Fruit fly (Drosophila melanogaster) whole organism, prepupa: Measurements from ENCODE around the gene ddbt.

Experiments
- Blimp-1 ChIP-seq: fragments of 200-800 bp; sonication (Bioruptor generic); optimal IDR thresholded peaks from 3 replicates; lab custom pipeline; 2017; ENCODE audit warnings: missing biosample characterization, missing genetic modification characterization, mild to moderate bottlenecking, moderate library complexity, missing genetic modification reagents
- CG10631 ChIP-seq: fragments of 200-800 bp; sonication (Bioruptor generic); optimal IDR thresholded peaks from 2 replicates; lab custom pipeline; 2016; ENCODE audit warnings: missing biosample characterization, missing genetic modification characterization
- CG11294 ChIP-seq: fragments of 200-800 bp; sonication (Bioruptor generic); IDR thresholded peaks from 2 replicates; pipeline ENCODE4 v1.3.6; 2022; ENCODE audit warnings: missing biosample characterization, missing genetic modification characterization
- CG15336 ChIP-seq: fragments of 200-800 bp; sonication (Bioruptor generic); IDR thresholded peaks from 2 replicates; pipeline ENCODE4 v1.3.6; 2022; ENCODE audit warnings: missing biosample characterization, missing genetic modification characterization
- CG1621 ChIP-seq: fragments of 200-800 bp; sonication (Bioruptor generic); optimal IDR thresholded peaks from 3 replicates; lab custom pipeline; 2018; ENCODE audit warnings: missing biosample characterization, mild to moderate bottlenecking, missing genetic modification characterization
- CG16779 ChIP-seq: fragments of 200-800 bp; sonication (Bioruptor generic); optimal IDR thresholded peaks from 3 replicates; lab custom pipeline; 2017; ENCODE audit warnings: missing biosample characterization, mild to moderate bottlenecking, missing genetic modification characterization
- CG31627 ChIP-seq: fragments of 200-800 bp; sonication (Bioruptor generic); optimal IDR thresholded peaks from 3 replicates; lab custom pipeline; 2016; ENCODE audit warnings: missing biosample characterization, missing genetic modification characterization
- CG3919 ChIP-seq: fragments of 200-800 bp; sonication (Bioruptor generic); optimal IDR thresholded peaks from 3 replicates; lab custom pipeline; 2016; ENCODE audit warnings: missing biosample characterization, missing genetic modification characterization
- CG6276 ChIP-seq: fragments of 200-800 bp; sonication (Bioruptor generic); optimal IDR thresholded peaks from 2 replicates; lab custom pipeline; 2017; ENCODE audit warnings: missing biosample characterization, mild to moderate bottlenecking, missing genetic modification characterization
- CG7368 ChIP-seq: fragments of 200-800 bp; sonication (Bioruptor generic); optimal IDR thresholded peaks from 3 replicates; lab custom pipeline; 2016; ENCODE audit warnings: missing biosample characterization, missing genetic modification characterization
- CG8119 ChIP-seq: fragments of 200-800 bp; sonication (Bioruptor generic); IDR thresholded peaks from 3 replicates; pipeline ENCODE4 v1.3.6; 2022; ENCODE audit warnings: missing biosample characterization, missing genetic modification characterization
- Ets21C ChIP-seq: fragments of 200-800 bp; sonication (Bioruptor generic); optimal IDR thresholded peaks from 3 replicates; lab custom pipeline; 2016; ENCODE audit warnings: missing biosample characterization, missing genetic modification characterization
- Gug ChIP-seq: fragments of 200-800 bp; sonication (Bioruptor generic); IDR thresholded peaks from 2 replicates; pipeline ENCODE4 v1.3.6; 2022; ENCODE audit warnings: missing biosample characterization, missing genetic modification characterization
- Hr38 ChIP-seq: sonication (Bioruptor generic); optimal IDR thresholded peaks from 2 replicates; lab custom pipeline; 2016; ENCODE audit warnings: missing biosample characterization, missing genetic modification characterization
- Lpt ChIP-seq: fragments of 200-800 bp; sonication (Bioruptor generic); optimal IDR thresholded peaks from 3 replicates; lab custom pipeline; 2016; ENCODE audit warnings: missing biosample characterization, missing genetic modification characterization
- Sox102F ChIP-seq: fragments of 200-800 bp; sonication (Bioruptor generic); optimal IDR thresholded peaks from 2 replicates; lab custom pipeline; 2016; ENCODE audit warnings: missing biosample characterization, mild to moderate bottlenecking, missing genetic modification characterization
- achi ChIP-seq: fragments of 200-800 bp; sonication (Bioruptor generic); optimal IDR thresholded peaks from 3 replicates; lab custom pipeline; 2016; ENCODE audit warnings: missing biosample characterization, missing genetic modification characterization
- dac ChIP-seq: fragments of 200-800 bp; sonication (Bioruptor generic); optimal IDR thresholded peaks from 2 replicates; lab custom pipeline; 2017; ENCODE audit warnings: missing biosample characterization, mild to moderate bottlenecking, missing genetic modification characterization
- dsx ChIP-seq: fragments of 200-800 bp; optimal IDR thresholded peaks from 3 replicates; lab custom pipeline; 2019; ENCODE audit warnings: missing biosample characterization, mild to moderate bottlenecking, missing genetic modification characterization, moderate library complexity; ENCODE audit not compliant: poor library complexity, severe bottlenecking
- esn ChIP-seq: fragments of 200-800 bp; sonication (Bioruptor generic); optimal IDR thresholded peaks from 2 replicates; lab custom pipeline; 2016; ENCODE audit warnings: missing biosample characterization, mild to moderate bottlenecking, missing genetic modification characterization, moderate library complexity
- fd59A ChIP-seq: fragments of 200-800 bp; sonication (Bioruptor generic); optimal IDR thresholded peaks from 2 replicates; lab custom pipeline; 2017; ENCODE audit warnings: missing biosample characterization, mild to moderate bottlenecking, missing genetic modification characterization, missing genetic modification reagents
- lz ChIP-seq: fragments of 200-800 bp; sonication (Bioruptor generic); optimal IDR thresholded peaks from 3 replicates; lab custom pipeline; 2016; ENCODE audit warnings: missing biosample characterization, missing genetic modification characterization
- net ChIP-seq: fragments of 200-800 bp; sonication (Bioruptor generic); optimal IDR thresholded peaks from 3 replicates; lab custom pipeline; 2016; ENCODE audit warnings: missing biosample characterization, missing genetic modification characterization
- salr ChIP-seq, 2 experiments: fragments of 200-800 bp; sonication (Bioruptor generic); optimal IDR thresholded peaks; 3 replicates each; lab custom pipeline; 2016 to 2018; ENCODE audit warnings: missing biosample characterization in 2 of 2, missing genetic modification characterization in 2 of 2, mild to moderate bottlenecking in 1 of 2
- vri ChIP-seq: fragments of 200-800 bp; sonication (Bioruptor generic); optimal IDR thresholded peaks from 3 replicates; lab custom pipeline; 2016; ENCODE audit warnings: missing biosample characterization, mild to moderate bottlenecking, missing genetic modification characterization

Gene ddbt

dm6 chr3L:356016-356472, 39.2 kb downstream of the ddbt start, which contains the start of gene CG1231:
Gene CG1231, plus strand, starts transcription at chr3L:356422.
- TF ChIP-seq CG11294 (GFP tag; lab: Robert Waterston, UW), result no peak
- no peak for TF ChIP-seq dac (GFP tag; lab: Kevin White, UChicago)
- no peak for TF ChIP-seq Hr38 (GFP tag; lab: Kevin White, UChicago)
- TF ChIP-seq CG6276, result no peak
- no peak for TF ChIP-seq net (GFP tag; lab: Kevin White, UChicago)
- TF ChIP-seq CG7368, result no peak
- TF ChIP-seq Ets21C (GFP tag; lab: Kevin White, UChicago), result no peak
- TF ChIP-seq dsx (GFP tag; lab: Kevin White, UChicago), result no peak
- no peak for TF ChIP-seq CG16779
- TF ChIP-seq vri (GFP tag; lab: Kevin White, UChicago), result no peak
- no peak for TF ChIP-seq Sox102F
- no peak for TF ChIP-seq CG10631
- no peak for TF ChIP-seq achi (GFP tag; lab: Kevin White, UChicago)
- no peak for TF ChIP-seq CG15336 (GFP tag; lab: Robert Waterston, UW)

dm6 chr3L:357681-358080, 40.8 kb downstream of the ddbt start, which contains the start of gene Roc1b:
Gene Roc1b, plus strand, starts transcription at chr3L:357981.
- TF ChIP-seq Lpt (GFP tag; lab: Kevin White, UChicago) (no peak), CG1621 (tag; lab: Kevin White, UChicago) (no peak), Sox102F (no peak), esn (GFP tag; lab: Kevin White, UChicago) (no peak), dsx (GFP tag; lab: Kevin White, UChicago) (no peak), fd59A (GFP tag; lab: Kevin White, UChicago) (no peak), salr (GFP tag; optimal IDR thresholded peaks at IDR 0.05; lab: Kevin White, UChicago) (no peak), vri (GFP tag; lab: Kevin White, UChicago) (no peak), CG8119 (GFP tag; lab: Robert Waterston, UW) (no peak), CG31627 (GFP tag; lab: Kevin White, UChicago) (no peak), CG11294 (GFP tag; lab: Robert Waterston, UW) (no peak)
- TF ChIP-seq, all 60 proteins: peak for 0

dm6 chr3L:361201-361600, 44.3 kb downstream of the ddbt start, which contains the start of the genes Cdc5 and CG1233:
Gene Cdc5, minus strand, starts transcription at chr3L:361383.
Gene CG1233, plus strand, starts transcription at chr3L:361472.
- TF ChIP-seq CG15336 (GFP tag; lab: Robert Waterston, UW), result peak; percentile 33; the same call in 1 of the 2 replicates
- peak; percentile 41 for TF ChIP-seq lz
- no peak for TF ChIP-seq Blimp-1 (GFP tag; lab: Kevin White, UChicago)
- TF ChIP-seq CG31627 (GFP tag; lab: Kevin White, UChicago), result peak; percentile 26

- TF ChIP-seq Gug (no peak), CG3919 (GFP tag; lab: Kevin White, UChicago) (no peak), net (GFP tag; lab: Kevin White, UChicago) (no peak)
- TF ChIP-seq, all 60 proteins: peak for 0
Measured at dm6 chr3L:366337-366736, 49.5 kb downstream of the ddbt start, which contains the start of gene CG13884. Gene CG13884, minus strand, starts transcription at chr3L:366437.
